Fruit fly (Drosophila melanogaster) whole organism, embryonic: ENCODE data around the gene Kah.

Experiments
- Bteb2 ChIP-seq: fragments of 200-800 bp; sonication (Bioruptor generic); optimal IDR thresholded peaks from 2 replicates; lab custom pipeline; 2016; ENCODE audit warnings: missing biosample characterization, missing genetic modification characterization
- CG10543 ChIP-seq: fragments of 200-800 bp; sonication (Bioruptor generic); optimal IDR thresholded peaks from 3 replicates; lab custom pipeline; 2017; ENCODE audit warnings: missing biosample characterization, mild to moderate bottlenecking, missing genetic modification characterization, moderate library complexity
- CG11398 ChIP-seq: fragments of 200-800 bp; sonication (Bioruptor generic); optimal IDR thresholded peaks from 2 replicates; lab custom pipeline; 2016; ENCODE audit warnings: missing biosample characterization, missing genetic modification characterization
- CG12104 ChIP-seq: fragments of 200-800 bp; sonication (Bioruptor generic); optimal IDR thresholded peaks from 3 replicates; lab custom pipeline; 2016; ENCODE audit warnings: missing biosample characterization, missing genetic modification characterization
- CG12236 ChIP-seq: fragments of 200-800 bp; sonication (Bioruptor generic); optimal IDR thresholded peaks from 2 replicates; lab custom pipeline; 2016; ENCODE audit warnings: missing biosample characterization, missing genetic modification characterization
- CG12769 ChIP-seq: fragments of 200-800 bp; sonication (Bioruptor generic); optimal IDR thresholded peaks from 2 replicates; lab custom pipeline; 2019; ENCODE audit warnings: missing biosample characterization, mild to moderate bottlenecking, missing genetic modification characterization, moderate library complexity
- CG13296 ChIP-seq: fragments of 200-800 bp; sonication (Bioruptor generic); optimal IDR thresholded peaks from 3 replicates; lab custom pipeline; 2018; ENCODE audit warnings: missing biosample characterization, mild to moderate bottlenecking, missing genetic modification characterization
- CG13624 ChIP-seq: fragments of 200-800 bp; sonication (Bioruptor generic); optimal IDR thresholded peaks from 2 replicates; lab custom pipeline; 2016; ENCODE audit warnings: missing biosample characterization, missing genetic modification characterization
- CG14667 ChIP-seq: fragments of 200-800 bp; sonication (Bioruptor generic); IDR thresholded peaks from 2 replicates; pipeline ENCODE4 v1.3.6; 2022; ENCODE audit warnings: missing biosample characterization, missing genetic modification characterization
- CG15269 ChIP-seq: fragments of 200-800 bp; sonication (Bioruptor generic); optimal IDR thresholded peaks from 2 replicates; lab custom pipeline; 2018; ENCODE audit warnings: missing biosample characterization, mild to moderate bottlenecking, missing genetic modification characterization, moderate library complexity
- CG15601 ChIP-seq: fragments of 200-800 bp; sonication (Bioruptor generic); optimal IDR thresholded peaks from 3 replicates; lab custom pipeline; 2019; ENCODE audit warnings: missing biosample characterization, mild to moderate bottlenecking, missing genetic modification characterization, moderate library complexity
- CG16779 ChIP-seq: fragments of 200-800 bp; sonication (Bioruptor generic); IDR thresholded peaks from 2 replicates; pipeline ENCODE4 v1.3.6; 2022; ENCODE audit warnings: missing biosample characterization, missing genetic modification characterization
- CG18619 ChIP-seq: fragments of 200-800 bp; sonication (Bioruptor generic); optimal IDR thresholded peaks from 3 replicates; lab custom pipeline; 2017; ENCODE audit warnings: missing biosample characterization, mild to moderate bottlenecking, missing genetic modification characterization
- CG2199 ChIP-seq: fragments of 200-800 bp; sonication (Bioruptor generic); IDR thresholded peaks from 3 replicates; pipeline ENCODE4 v1.3.6; 2022; ENCODE audit warnings: missing biosample characterization, missing genetic modification characterization
- CG2678 ChIP-seq: fragments of 200-800 bp; sonication (Bioruptor generic); optimal IDR thresholded peaks from 3 replicates; lab custom pipeline; 2019; ENCODE audit warnings: missing biosample characterization, mild to moderate bottlenecking, missing genetic modification characterization, moderate library complexity
- CG6689 ChIP-seq: fragments of 200-800 bp; sonication (Bioruptor generic); IDR thresholded peaks from 2 replicates; pipeline ENCODE4 v1.3.6; 2022; ENCODE audit warnings: missing biosample characterization, missing genetic modification characterization
- CG8478 ChIP-seq: fragments of >200 bp; optimal IDR thresholded peaks from 2 replicates; lab custom pipeline; 2018
- Dad ChIP-seq: fragments of 200-800 bp; sonication (Bioruptor generic); optimal IDR thresholded peaks from 3 replicates; lab custom pipeline; 2016; ENCODE audit warnings: missing biosample characterization, missing genetic modification characterization
- Dbx ChIP-seq: fragments of 200-800 bp; sonication (Bioruptor generic); IDR thresholded peaks from 3 replicates; pipeline ENCODE4 v1.3.6; 2022; ENCODE audit warnings: missing biosample characterization, missing genetic modification characterization
- Drgx ChIP-seq: fragments of 200-800 bp; sonication (Bioruptor generic); IDR thresholded peaks from 2 replicates; pipeline ENCODE4 v1.3.6; 2022; ENCODE audit warnings: missing biosample characterization, missing genetic modification characterization
- Gug ChIP-seq: fragments of 200-800 bp; sonication (Bioruptor generic); IDR thresholded peaks from 4 replicates; pipeline ENCODE4 v1.3.6; 2022; ENCODE audit warnings: missing biosample characterization, missing genetic modification characterization
- Hey ChIP-seq: fragments of 200-800 bp; sonication (Bioruptor generic); optimal IDR thresholded peaks from 3 replicates; lab custom pipeline; 2018; ENCODE audit warnings: missing biosample characterization, mild to moderate bottlenecking, missing genetic modification characterization
- MBD-R2 ChIP-seq: fragments of 200-800 bp; sonication (Bioruptor generic); IDR thresholded peaks from 2 replicates; pipeline ENCODE4 v1.3.6; 2022; ENCODE audit warnings: missing biosample characterization, missing genetic modification characterization
- Mes4 ChIP-seq: fragments of 200-800 bp; sonication (Bioruptor generic); optimal IDR thresholded peaks from 2 replicates; lab custom pipeline; 2016; ENCODE audit warnings: missing biosample characterization, missing genetic modification characterization
- NFAT ChIP-seq: fragments of 200-800 bp; sonication (Bioruptor generic); IDR thresholded peaks from 2 replicates; pipeline ENCODE4 v1.3.6; 2022; ENCODE audit warnings: missing biosample characterization, missing genetic modification characterization
- Ptx1 ChIP-seq: fragments of 200-800 bp; sonication (Bioruptor generic); IDR thresholded peaks from 2 replicates; pipeline ENCODE4 v1.3.6; 2022; ENCODE audit warnings: missing biosample characterization, missing genetic modification characterization
- Rfx ChIP-seq: fragments of 200-800 bp; sonication (Bioruptor generic); IDR thresholded peaks from 2 replicates; pipeline ENCODE4 v1.3.6; 2022; ENCODE audit warnings: missing biosample characterization, missing genetic modification characterization
- Sry-β ChIP-seq: fragments of 200-800 bp; sonication (Bioruptor generic); optimal IDR thresholded peaks from 2 replicates; lab custom pipeline; 2018; ENCODE audit warnings: missing biosample characterization, mild to moderate bottlenecking, missing genetic modification characterization, moderate library complexity
- Taf1 ChIP-seq: fragments of 200-800 bp; sonication (Bioruptor generic); IDR thresholded peaks from 2 replicates; pipeline ENCODE4 v1.3.6; 2022; ENCODE audit warnings: missing biosample characterization, missing genetic modification characterization
- Trl ChIP-seq, 3 experiments: fragments of >200 bp in 2 of 3; fragments of 200-800 bp in 1 of 3; sonication (Bioruptor generic) in 1 of 3; optimal IDR thresholded peaks; 2 replicates in 1 of 3; 3 replicates in 2 of 3; lab custom pipeline; 2016 to 2017; ENCODE audit warnings: missing biosample characterization in 1 of 3, missing genetic modification characterization in 1 of 3
- Xbp1 ChIP-seq: fragments of 200-800 bp; sonication (Bioruptor generic); optimal IDR thresholded peaks from 3 replicates; lab custom pipeline; 2016; ENCODE audit warnings: missing biosample characterization, mild to moderate bottlenecking, missing genetic modification characterization
- bbx ChIP-seq: fragments of 200-800 bp; sonication (Bioruptor generic); IDR thresholded peaks from 2 replicates; pipeline ENCODE4 v1.3.6; 2022; ENCODE audit warnings: missing biosample characterization, missing genetic modification characterization; ENCODE audit not compliant: partially characterized antibody
- cas ChIP-seq: fragments of 200-800 bp; sonication (Bioruptor generic); IDR thresholded peaks from 2 replicates; pipeline ENCODE4 v1.3.6; 2022; ENCODE audit warnings: missing biosample characterization, missing genetic modification characterization
- chinmo ChIP-seq: fragments of 200-800 bp; sonication (Bioruptor generic); IDR thresholded peaks from 4 replicates; pipeline ENCODE4 v1.3.6; 2022; ENCODE audit warnings: missing biosample characterization, missing genetic modification characterization; ENCODE audit not compliant: partially characterized antibody
- dmrt99B ChIP-seq: fragments of 200-800 bp; sonication (Bioruptor generic); optimal IDR thresholded peaks from 2 replicates; lab custom pipeline; 2018; ENCODE audit warnings: missing biosample characterization, mild to moderate bottlenecking, missing genetic modification characterization, moderate library complexity
- emc ChIP-seq: fragments of 200-800 bp; sonication (Bioruptor generic); optimal IDR thresholded peaks from 2 replicates; lab custom pipeline; 2016; ENCODE audit warnings: missing biosample characterization, missing genetic modification characterization
- gt ChIP-seq: fragments of 200-800 bp; sonication (Bioruptor generic); IDR thresholded peaks from 2 replicates; pipeline ENCODE4 v1.3.6; 2022; ENCODE audit warnings: missing biosample characterization, missing genetic modification characterization
- hb ChIP-seq: fragments of 200-800 bp; sonication (Bioruptor generic); IDR thresholded peaks from 3 replicates; pipeline ENCODE4 v1.3.6; 2022; ENCODE audit warnings: missing biosample characterization, missing genetic modification characterization; ENCODE audit not compliant: partially characterized antibody
- ken ChIP-seq: fragments of 200-800 bp; sonication (Bioruptor generic); IDR thresholded peaks from 3 replicates; pipeline ENCODE4 v1.3.6; 2022; ENCODE audit warnings: missing biosample characterization, missing genetic modification characterization
- lmd ChIP-seq: fragments of 200-800 bp; sonication (Bioruptor generic); IDR thresholded peaks from 2 replicates; pipeline ENCODE4 v1.3.6; 2022; ENCODE audit warnings: missing biosample characterization, missing genetic modification characterization
- nerfin-2 ChIP-seq: fragments of 200-800 bp; sonication (Bioruptor generic); IDR thresholded peaks from 2 replicates; pipeline ENCODE4 v1.3.6; 2022; ENCODE audit warnings: missing biosample characterization, missing genetic modification characterization; ENCODE audit not compliant: partially characterized antibody
- pho ChIP-seq: fragments of 200-800 bp; sonication (Bioruptor generic); optimal IDR thresholded peaks from 2 replicates; lab custom pipeline; 2016; ENCODE audit warnings: missing biosample characterization, missing genetic modification characterization
- run ChIP-seq: fragments of 200-800 bp; sonication (Bioruptor generic); optimal IDR thresholded peaks from 3 replicates; lab custom pipeline; 2018; ENCODE audit warnings: missing biosample characterization, mild to moderate bottlenecking, missing genetic modification characterization
- sc ChIP-seq, 3 experiments: fragments of >200 bp in 2 of 3; fragments of 200-800 bp in 1 of 3; sonication (Bioruptor generic) in 1 of 3; optimal IDR thresholded peaks; 2 replicates in 2 of 3; 3 replicates in 1 of 3; lab custom pipeline; 2017; ENCODE audit warnings: mild to moderate bottlenecking in 1 of 3, missing biosample characterization in 1 of 3, missing genetic modification characterization in 1 of 3, missing genetic modification reagents in 1 of 3
- sim ChIP-seq: fragments of 200-800 bp; sonication (Bioruptor generic); IDR thresholded peaks from 2 replicates; pipeline ENCODE4 v1.3.6; 2022; ENCODE audit warnings: missing biosample characterization, missing genetic modification characterization
- tna ChIP-seq: fragments of 200-800 bp; sonication (Bioruptor generic); IDR thresholded peaks from 2 replicates; pipeline ENCODE4 v1.3.6; 2022; ENCODE audit warnings: missing biosample characterization, missing genetic modification characterization; ENCODE audit not compliant: partially characterized antibody
- trh ChIP-seq: fragments of 200-800 bp; sonication (Bioruptor generic); optimal IDR thresholded peaks from 2 replicates; lab custom pipeline; 2016; ENCODE audit warnings: missing biosample characterization, missing genetic modification characterization
- wek ChIP-seq: fragments of 200-800 bp; sonication (Bioruptor generic); optimal IDR thresholded peaks from 3 replicates; lab custom pipeline; 2018; ENCODE audit warnings: missing biosample characterization, mild to moderate bottlenecking, missing genetic modification characterization, moderate library complexity
- z ChIP-seq: fragments of 200-800 bp; sonication (Bioruptor generic); IDR thresholded peaks from 3 replicates; pipeline ENCODE4 v1.3.6; 2022; ENCODE audit warnings: missing biosample characterization, missing genetic modification characterization

Gene Kah

DNA sequence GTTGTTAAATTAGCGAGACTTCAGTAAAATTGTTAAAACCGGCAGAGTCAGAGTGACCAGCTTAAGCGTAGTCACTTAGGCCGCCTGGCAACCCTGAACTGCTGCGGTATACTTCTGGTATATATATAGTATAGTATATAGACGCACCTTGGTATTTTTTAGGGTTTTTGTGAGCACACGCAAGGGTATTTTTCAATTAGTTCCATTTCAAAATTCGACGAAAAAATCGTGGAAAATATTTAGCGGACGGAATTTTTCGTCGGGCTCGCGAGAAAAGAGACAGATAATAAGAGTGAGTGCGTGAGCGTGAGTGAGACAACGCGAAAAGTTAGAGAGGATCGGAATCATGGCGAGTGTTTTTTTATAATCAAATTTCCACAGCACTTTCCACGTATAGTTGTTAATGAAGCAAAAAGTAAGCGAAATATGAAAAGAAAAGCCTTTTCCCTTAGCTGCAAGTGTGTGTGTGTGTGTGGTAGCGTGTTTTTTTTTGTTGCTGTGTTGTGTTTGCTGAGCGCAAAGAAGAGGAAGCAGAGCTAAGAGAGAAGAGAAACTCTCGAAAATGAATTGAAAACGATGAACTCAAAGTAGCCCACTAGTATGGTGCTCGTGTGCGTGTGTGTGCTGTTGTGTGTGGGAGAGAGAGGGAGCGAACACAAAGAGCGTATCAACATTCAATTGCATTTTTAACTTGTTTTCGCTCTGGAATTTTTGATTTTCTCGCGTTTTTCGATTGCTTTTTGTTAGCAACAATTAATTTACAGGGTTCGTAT is 46.0 kb downstream of the Kah start, which contains the start of the genes Cypl and Hipk (continued):
- TF ChIP-seq MBD-R2 (peak; percentile 90), CG13296 (GFP tag; lab: Kevin White, UChicago) (no peak), CG6689 (GFP tag; lab: Robert Waterston, UW) (no peak), lmd (no peak), dmrt99B (tag; lab: Kevin White, UChicago) (peak; percentile 25), ken (GFP tag; lab: Robert Waterston, UW) (no peak), CG15601 (tag; lab: Kevin White, UChicago) (peak; percentile 54), CG12104 (GFP tag; lab: Kevin White, UChicago) (peak; percentile 24), sc (optimal IDR thresholded peaks at IDR 0.05; lab: Kevin White, UChicago) (no peak), sc (GFP tag; optimal IDR thresholded peaks at IDR 0.05; lab: Kevin White, UChicago) (no peak), Xbp1 (GFP tag; lab: Kevin White, UChicago) (peak; percentile 32), CG13624 (GFP tag; lab: Kevin White, UChicago) (peak; percentile 23), CG16779 (GFP tag; lab: Robert Waterston, UW) (0 out of 2 replicates have a peak, but pooled peaks have one; percentile 43), wek (GFP tag; lab: Kevin White, UChicago) (no peak), CG15269 (tag; lab: Kevin White, UChicago) (peak; percentile 46), Ptx1 (GFP tag; lab: Robert Waterston, UW) (no peak), CG12236 (GFP tag; lab: Kevin White, UChicago) (no peak), Taf1 (no peak), NFAT (GFP tag; lab: Robert Waterston, UW) (peak; percentile 61), emc (GFP tag; lab: Kevin White, UChicago) (no peak), nerfin-2 (GFP tag; lab: Robert Waterston, UW) (no peak; the same call in 1 of the 2 replicates), trh (no peak), hb (GFP tag; lab: Robert Waterston, UW) (no peak), Dad (GFP tag; lab: Kevin White, UChicago) (peak; percentile 42), bbx (GFP tag; lab: Robert Waterston, UW) (peak; percentile 14; the same call in 1 of the 2 replicates), pho (peak; percentile 15), Hey (tag; lab: Kevin White, UChicago) (no peak), CG10543 (GFP tag; lab: Kevin White, UChicago) (peak; percentile 73), Trl (optimal IDR thresholded peaks at IDR 0.05; lab: Kevin White, UChicago) (peak; percentile 90 to 99), Trl (GFP tag; optimal IDR thresholded peaks at IDR 0.05; lab: Kevin White, UChicago) (peak; percentile 42), CG12769 (tag; lab: Kevin White, UChicago) (peak; percentile 57), run (no peak), z (GFP tag; lab: Robert Waterston, UW) (peak; percentile 69; the same call in 2 of the 3 replicates), Bteb2 (GFP tag; lab: Kevin White, UChicago) (peak; percentile 15), tna (GFP tag; lab: Robert Waterston, UW) (no peak), Rfx (peak; percentile 18; the same call in 1 of the 2 replicates), CG11398 (GFP tag; lab: Kevin White, UChicago) (no peak), CG14667 (GFP tag; lab: Robert Waterston, UW) (no peak), chinmo (GFP tag; lab: Robert Waterston, UW) (peak; percentile 82; the same call in 2 of the 4 replicates), sim (GFP tag; lab: Robert Waterston, UW) (0 out of 2 replicates have a peak, but pooled peaks have one; percentile 12), CG2678 (tag; lab: Kevin White, UChicago) (peak; percentile 39), Gug (no peak), CG2199 (GFP tag; lab: Robert Waterston, UW) (no peak), CG8478 (lab: Kevin White, UChicago) (peak; percentile 49), gt (no peak), Sry-β (no peak), CG18619 (no peak), Dbx (no peak; the same call in 2 of the 3 replicates), cas (GFP tag; lab: Robert Waterston, UW) (no peak), Mes4 (GFP tag; lab: Kevin White, UChicago) (no peak), Drgx (0 out of 2 replicates have a peak, but pooled peaks have one; percentile 13)
